Fruit fly (Drosophila melanogaster): Measurements from ENCODE around the gene Las.

- TF ChIP-seq Sin3A (optimal IDR thresholded peaks at IDR 0.05) = no peak
- no peak for TF ChIP-seq h (optimal IDR thresholded peaks at IDR 0.05)
- no peak for TF ChIP-seq Myc (optimal IDR thresholded peaks at IDR 0.05)
These were observed 34.4 kb downstream of the Las start for dm6 chr3L:20397770-20398169.

Data from Kc167 (cell line).